Fruit fly (Drosophila melanogaster) whole organism, embryonic: ENCODE data around the gene CG7156.

Source experiments
- Aef1 ChIP-seq: fragments of 200-800 bp; sonication (Bioruptor generic); IDR thresholded peaks from 3 replicates; pipeline ENCODE4 v1.3.6; 2022; ENCODE audit warnings: missing biosample characterization, missing genetic modification characterization
- CG10654 ChIP-seq: fragments of 200-800 bp; sonication (Bioruptor generic); optimal IDR thresholded peaks from 2 replicates; lab custom pipeline; 2016; ENCODE audit warnings: missing biosample characterization, missing genetic modification characterization
- CG12155 ChIP-seq: fragments of 200-800 bp; sonication (Bioruptor generic); optimal IDR thresholded peaks from 3 replicates; lab custom pipeline; 2016; ENCODE audit warnings: missing biosample characterization, missing genetic modification characterization
- CG12391 ChIP-seq: fragments of 200-800 bp; sonication (Bioruptor generic); optimal IDR thresholded peaks from 3 replicates; lab custom pipeline; 2018; ENCODE audit warnings: missing biosample characterization, mild to moderate bottlenecking, missing genetic modification characterization, moderate library complexity
- CG12942 ChIP-seq: fragments of 200-800 bp; sonication (Bioruptor generic); optimal IDR thresholded peaks from 3 replicates; lab custom pipeline; 2016; ENCODE audit warnings: missing biosample characterization, missing genetic modification characterization
- CG13287 ChIP-seq: fragments of 200-800 bp; sonication (Bioruptor generic); IDR thresholded peaks from 2 replicates; pipeline ENCODE4 v1.3.6; 2022; ENCODE audit warnings: missing biosample characterization, missing genetic modification characterization; ENCODE audit not compliant: partially characterized antibody
- CG13424 ChIP-seq: fragments of 200-800 bp; sonication (Bioruptor generic); optimal IDR thresholded peaks from 2 replicates; lab custom pipeline; 2019; ENCODE audit warnings: missing biosample characterization, mild to moderate bottlenecking, missing genetic modification characterization, moderate library complexity
- CG16863 ChIP-seq: fragments of 200-800 bp; sonication (Bioruptor generic); optimal IDR thresholded peaks from 3 replicates; lab custom pipeline; 2016; ENCODE audit warnings: missing biosample characterization, missing genetic modification characterization
- CG17612 ChIP-seq: fragments of 200-800 bp; sonication (Bioruptor generic); IDR thresholded peaks from 2 replicates; pipeline ENCODE4 v1.3.6; 2022; ENCODE audit warnings: missing biosample characterization, missing genetic modification characterization
- CG18599 ChIP-seq: fragments of 200-800 bp; sonication (Bioruptor generic); optimal IDR thresholded peaks from 3 replicates; lab custom pipeline; 2017; ENCODE audit warnings: missing biosample characterization, missing genetic modification characterization, mild to moderate bottlenecking, moderate library complexity, missing genetic modification reagents
- CG34224 ChIP-seq: fragments of 200-800 bp; sonication (Bioruptor generic); IDR thresholded peaks from 3 replicates; pipeline ENCODE4 v1.3.6; 2022; ENCODE audit warnings: missing biosample characterization, missing genetic modification characterization; ENCODE audit not compliant: partially characterized antibody
- CG4424 ChIP-seq: fragments of 200-800 bp; sonication (Bioruptor generic); optimal IDR thresholded peaks from 3 replicates; lab custom pipeline; 2016; ENCODE audit warnings: missing biosample characterization, missing genetic modification characterization
- CG6254 ChIP-seq: fragments of 200-800 bp; sonication (Bioruptor generic); optimal IDR thresholded peaks from 3 replicates; lab custom pipeline; 2017; ENCODE audit warnings: mild to moderate bottlenecking, missing biosample characterization, missing genetic modification reagents, missing genetic modification characterization
- CG6689 ChIP-seq: fragments of 200-800 bp; sonication (Bioruptor generic); IDR thresholded peaks from 2 replicates; pipeline ENCODE4 v1.3.6; 2022; ENCODE audit warnings: missing biosample characterization, missing genetic modification characterization
- CG9932 ChIP-seq: fragments of 200-800 bp; sonication (Bioruptor generic); IDR thresholded peaks from 2 replicates; pipeline ENCODE4 v1.3.6; 2022; ENCODE audit warnings: missing biosample characterization, missing genetic modification characterization
- Dip3 ChIP-seq: fragments of 200-800 bp; sonication (Bioruptor generic); optimal IDR thresholded peaks from 3 replicates; lab custom pipeline; 2016; ENCODE audit warnings: missing biosample characterization, missing genetic modification characterization
- ERR ChIP-seq: fragments of 200-800 bp; sonication (Bioruptor generic); optimal IDR thresholded peaks from 2 replicates; lab custom pipeline; 2016; ENCODE audit warnings: missing biosample characterization, missing genetic modification characterization
- Ets97D ChIP-seq: fragments of 200-800 bp; sonication (Bioruptor generic); optimal IDR thresholded peaks from 3 replicates; lab custom pipeline; 2016; ENCODE audit warnings: missing biosample characterization, missing genetic modification characterization
- Hey ChIP-seq: fragments of 200-800 bp; sonication (Bioruptor generic); optimal IDR thresholded peaks from 3 replicates; lab custom pipeline; 2018; ENCODE audit warnings: missing biosample characterization, mild to moderate bottlenecking, missing genetic modification characterization
- Mad ChIP-seq: fragments of 200-800 bp; sonication (Bioruptor generic); optimal IDR thresholded peaks from 2 replicates; lab custom pipeline; 2016; ENCODE audit warnings: missing biosample characterization, missing genetic modification characterization
- Meics ChIP-seq: fragments of 200-800 bp; sonication (Bioruptor generic); optimal IDR thresholded peaks from 2 replicates; lab custom pipeline; 2017; ENCODE audit warnings: missing biosample characterization, mild to moderate bottlenecking, missing genetic modification characterization
- Nf-YC ChIP-seq: fragments of 200-800 bp; optimal IDR thresholded peaks from 3 replicates; lab custom pipeline; 2019; ENCODE audit warnings: missing biosample characterization, mild to moderate bottlenecking, missing genetic modification characterization, moderate library complexity
- Oli ChIP-seq: fragments of 200-800 bp; sonication (Bioruptor generic); optimal IDR thresholded peaks from 2 replicates; lab custom pipeline; 2018; ENCODE audit warnings: missing biosample characterization, mild to moderate bottlenecking, missing genetic modification characterization, moderate library complexity
- Opbp ChIP-seq: fragments of 200-800 bp; sonication (Bioruptor generic); IDR thresholded peaks from 3 replicates; pipeline ENCODE4 v1.3.6; 2022; ENCODE audit warnings: missing biosample characterization, missing genetic modification characterization; ENCODE audit not compliant: partially characterized antibody
- Pdp1 ChIP-seq, 2 experiments: fragments of 200-800 bp; sonication (Bioruptor generic); optimal IDR thresholded peaks; 3 replicates each; lab custom pipeline; 2016; ENCODE audit warnings: missing biosample characterization in 2 of 2, missing genetic modification characterization in 2 of 2, mild to moderate bottlenecking in 1 of 2, moderate library complexity in 1 of 2
- Sox102F ChIP-seq: fragments of 200-800 bp; sonication (Bioruptor generic); optimal IDR thresholded peaks from 2 replicates; lab custom pipeline; 2018; ENCODE audit warnings: missing biosample characterization, mild to moderate bottlenecking, missing genetic modification characterization, moderate library complexity
- Sry-δ ChIP-seq: fragments of 200-800 bp; sonication (Bioruptor generic); optimal IDR thresholded peaks from 2 replicates; lab custom pipeline; 2016; ENCODE audit warnings: missing biosample characterization, missing genetic modification characterization
- Tbp ChIP-seq: fragments of >200 bp; optimal IDR thresholded peaks from 2 replicates; lab custom pipeline; 2018; ENCODE audit warnings: missing biosample characterization, missing genetic modification characterization
- al ChIP-seq: fragments of 200-800 bp; sonication (Bioruptor generic); IDR thresholded peaks from 2 replicates; pipeline ENCODE4 v1.3.6; 2022; ENCODE audit warnings: missing biosample characterization, missing genetic modification characterization
- ap ChIP-seq: fragments of 200-800 bp; sonication (Bioruptor generic); IDR thresholded peaks from 2 replicates; pipeline ENCODE4 v1.3.6; 2022; ENCODE audit warnings: missing biosample characterization, missing genetic modification characterization
- bcd ChIP-seq: fragments of 200-800 bp; sonication (Bioruptor generic); optimal IDR thresholded peaks from 2 replicates; lab custom pipeline; 2017; ENCODE audit warnings: missing biosample characterization, mild to moderate bottlenecking, missing genetic modification characterization
- btn ChIP-seq: fragments of 200-800 bp; sonication (Bioruptor generic); optimal IDR thresholded peaks from 2 replicates; lab custom pipeline; 2016; ENCODE audit warnings: missing biosample characterization, missing genetic modification characterization
- chinmo ChIP-seq: fragments of 200-800 bp; sonication (Bioruptor generic); IDR thresholded peaks from 4 replicates; pipeline ENCODE4 v1.3.6; 2022; ENCODE audit warnings: missing biosample characterization, missing genetic modification characterization; ENCODE audit not compliant: partially characterized antibody
- emc ChIP-seq: fragments of 200-800 bp; sonication (Bioruptor generic); optimal IDR thresholded peaks from 2 replicates; lab custom pipeline; 2016; ENCODE audit warnings: missing biosample characterization, missing genetic modification characterization
- ems ChIP-seq: fragments of 200-800 bp; sonication (Bioruptor generic); optimal IDR thresholded peaks from 3 replicates; lab custom pipeline; 2016; ENCODE audit warnings: missing biosample characterization, missing genetic modification characterization
- eyg ChIP-seq: fragments of 200-800 bp; sonication (Bioruptor generic); optimal IDR thresholded peaks from 3 replicates; lab custom pipeline; 2016; ENCODE audit warnings: missing biosample characterization, missing genetic modification characterization
- fd96Cb ChIP-seq: fragments of 200-800 bp; sonication (Bioruptor generic); optimal IDR thresholded peaks from 2 replicates; lab custom pipeline; 2018; ENCODE audit warnings: missing biosample characterization, mild to moderate bottlenecking, missing genetic modification characterization, moderate library complexity
- ftz-f1 ChIP-seq: fragments of 200-800 bp; sonication (Bioruptor generic); optimal IDR thresholded peaks from 2 replicates; lab custom pipeline; 2016; ENCODE audit warnings: missing biosample characterization, missing genetic modification characterization
- gsb ChIP-seq: fragments of 200-800 bp; sonication (Bioruptor generic); IDR thresholded peaks from 2 replicates; pipeline ENCODE4 v1.3.6; 2022; ENCODE audit warnings: missing biosample characterization, missing genetic modification characterization
- hbn ChIP-seq: fragments of 200-800 bp; sonication (Bioruptor generic); IDR thresholded peaks from 2 replicates; pipeline ENCODE4 v1.3.6; 2022; ENCODE audit warnings: missing biosample characterization, missing genetic modification characterization; ENCODE audit not compliant: partially characterized antibody
- lbe ChIP-seq: fragments of 200-800 bp; sonication (Bioruptor generic); optimal IDR thresholded peaks from 2 replicates; lab custom pipeline; 2016; ENCODE audit warnings: missing biosample characterization, mild to moderate bottlenecking, missing genetic modification characterization
- lmd ChIP-seq: fragments of 200-800 bp; sonication (Bioruptor generic); IDR thresholded peaks from 2 replicates; pipeline ENCODE4 v1.3.6; 2022; ENCODE audit warnings: missing biosample characterization, missing genetic modification characterization
- phol ChIP-seq: fragments of 200-800 bp; sonication (Bioruptor generic); optimal IDR thresholded peaks from 3 replicates; lab custom pipeline; 2018; ENCODE audit warnings: missing biosample characterization, mild to moderate bottlenecking, missing genetic modification characterization, moderate library complexity
- pzg ChIP-seq: fragments of 200-800 bp; sonication (Bioruptor generic); optimal IDR thresholded peaks from 3 replicates; lab custom pipeline; 2018; ENCODE audit warnings: missing biosample characterization, mild to moderate bottlenecking, missing genetic modification characterization, moderate library complexity
- slou ChIP-seq: fragments of 200-800 bp; sonication (Bioruptor generic); optimal IDR thresholded peaks from 3 replicates; lab custom pipeline; 2016; ENCODE audit warnings: missing biosample characterization, missing genetic modification characterization
- tio ChIP-seq: fragments of 200-800 bp; sonication (Bioruptor generic); optimal IDR thresholded peaks from 2 replicates; lab custom pipeline; 2017; ENCODE audit warnings: missing biosample characterization, missing genetic modification characterization, inconsistent platforms
- tna ChIP-seq: fragments of 200-800 bp; sonication (Bioruptor generic); IDR thresholded peaks from 2 replicates; pipeline ENCODE4 v1.3.6; 2022; ENCODE audit warnings: missing biosample characterization, missing genetic modification characterization; ENCODE audit not compliant: partially characterized antibody
- wek ChIP-seq: fragments of 200-800 bp; sonication (Bioruptor generic); optimal IDR thresholded peaks from 3 replicates; lab custom pipeline; 2018; ENCODE audit warnings: missing biosample characterization, mild to moderate bottlenecking, missing genetic modification characterization, moderate library complexity
- zf30C ChIP-seq: fragments of 200-800 bp; sonication (Bioruptor generic); optimal IDR thresholded peaks from 3 replicates; lab custom pipeline; 2018; ENCODE audit warnings: missing biosample characterization, mild to moderate bottlenecking, missing genetic modification characterization
- zfh2 ChIP-seq: fragments of 200-800 bp; sonication (Bioruptor generic); optimal IDR thresholded peaks from 2 replicates; lab custom pipeline; 2016; ENCODE audit warnings: missing biosample characterization, missing genetic modification characterization

CG7156 gene

dm6 chr3R:18215300-18215699 is 26.7 kb downstream of the CG7156 start (continued):
- TF ChIP-seq CG6689 (GFP tag; lab: Robert Waterston, UW) (peak; percentile 87), slou (GFP tag; lab: Kevin White, UChicago) (no peak), Oli (tag; lab: Kevin White, UChicago) (no peak), Nf-YC (tag; lab: Kevin White, UChicago) (no peak), CG16863 (GFP tag; lab: Kevin White, UChicago) (peak; percentile 12), Meics (GFP tag; lab: Kevin White, UChicago) (peak; percentile 24), fd96Cb (tag; lab: Kevin White, UChicago) (peak; percentile 3), tio (GFP tag; lab: Kevin White, UChicago) (peak; percentile 13), pzg (GFP tag; lab: Kevin White, UChicago) (peak; percentile 55), Sox102F (peak; percentile 40), Pdp1 (GFP tag; optimal IDR thresholded peaks at IDR 0.05; lab: Kevin White, UChicago) (peak in 1 of 2 experiments; percentile 40), btn (GFP tag; lab: Kevin White, UChicago) (no peak), CG12155 (GFP tag; lab: Kevin White, UChicago) (peak; percentile 41), CG9932 (GFP tag; lab: Robert Waterston, UW) (peak; percentile 65), wek (GFP tag; lab: Kevin White, UChicago) (no peak), CG12391 (tag; lab: Kevin White, UChicago) (peak; percentile 41), chinmo (peak; percentile 58; the same call in 1 of the 4 replicates), Opbp (peak; percentile 52; the same call in 2 of the 3 replicates), ap (GFP tag; lab: Robert Waterston, UW) (no peak), Tbp (GFP tag; lab: Kevin White, UChicago) (no peak), zfh2 (GFP tag; lab: Kevin White, UChicago) (peak; percentile 57), al (GFP tag; lab: Robert Waterston, UW) (0 out of 2 replicates have a peak, but pooled peaks have one; percentile 10), Dip3 (GFP tag; lab: Kevin White, UChicago) (peak; percentile 40), Sry-δ (peak; percentile 74), gsb (GFP tag; lab: Robert Waterston, UW) (no peak), CG13287 (GFP tag; lab: Robert Waterston, UW) (peak; percentile 91), lmd (GFP tag; lab: Robert Waterston, UW) (peak; percentile 25; the same call in 1 of the 2 replicates), bcd (GFP tag; lab: Kevin White, UChicago) (peak; percentile 20), Ets97D (GFP tag; lab: Kevin White, UChicago) (peak; percentile 50), ems (GFP tag; lab: Kevin White, UChicago) (peak; percentile 15), CG17612 (GFP tag; lab: Robert Waterston, UW) (no peak), zf30C (no peak), ERR (GFP tag; lab: Kevin White, UChicago) (no peak), CG10654 (peak; percentile 9), eyg (GFP tag; lab: Kevin White, UChicago) (peak; percentile 15), CG13424 (tag; lab: Kevin White, UChicago) (peak; percentile 32), CG12942 (peak; percentile 6), CG4424 (GFP tag; lab: Kevin White, UChicago) (peak; percentile 37), phol (tag; lab: Kevin White, UChicago) (peak; percentile 37), lbe (GFP tag; lab: Kevin White, UChicago) (no peak), CG34224 (GFP tag; lab: Robert Waterston, UW) (peak; percentile 78), emc (no peak), Aef1 (no peak; the same call in 2 of the 3 replicates), CG18599 (GFP tag; lab: Kevin White, UChicago) (peak; percentile 7), Hey (tag; lab: Kevin White, UChicago) (no peak), CG6254 (GFP tag; lab: Kevin White, UChicago) (peak; percentile 66), hbn (peak; percentile 79), tna (peak; percentile 14; the same call in 1 of the 2 replicates), Mad (GFP tag; lab: Kevin White, UChicago) (peak; percentile 3), ftz-f1 (GFP tag; lab: Kevin White, UChicago) (no peak)
